Worm (Caenorhabditis elegans) whole organism, midembryonic: ENCODE results near the gene C44B7.5.

ENCODE experiments used
- T22C8.4 ChIP-seq: fragments of 200-800 bp; sonication (Bioruptor generic); IDR thresholded peaks from 2 replicates; pipeline ENCODE4 v1.3.6; 2022; ENCODE audit warnings: missing genetic modification characterization, missing compliant biosample characterization
- cog-1 ChIP-seq: sonication (generic microtip); optimal IDR thresholded peaks from 2 replicates; lab custom pipeline; 2016; ENCODE audit warnings: missing genetic modification characterization, missing compliant biosample characterization
- flt-1 ChIP-seq: fragments of 200-800 bp; sonication (Bioruptor generic); IDR thresholded peaks from 2 replicates; pipeline ENCODE4 v1.3.6; 2022; ENCODE audit warnings: missing genetic modification characterization, missing compliant biosample characterization
- klf-2 ChIP-seq: fragments of 200-800 bp; sonication (Bioruptor generic); conservative IDR thresholded peaks from 2 replicates; pipeline ENCODE4 v1.3.6; 2022; ENCODE audit warnings: missing genetic modification reagents, missing genetic modification characterization, missing compliant biosample characterization
- med-1 ChIP-seq: sonication (generic microtip); optimal IDR thresholded peaks from 2 replicates; lab custom pipeline; 2017; ENCODE audit warnings: missing genetic modification characterization, mild to moderate bottlenecking, missing compliant biosample characterization, antibody characterized with exemption, missing genetic modification reagents; ENCODE audit not compliant: insufficient read depth
- ref-1 ChIP-seq: fragments of 200-800 bp; sonication (Bioruptor generic); conservative IDR thresholded peaks from 2 replicates; pipeline ENCODE4 v1.3.6; 2022; ENCODE audit warnings: missing genetic modification reagents, missing genetic modification characterization, missing compliant biosample characterization
- tab-1 ChIP-seq: fragments of 200-800 bp; sonication (Bioruptor generic); IDR thresholded peaks from 2 replicates; pipeline ENCODE4 v1.3.6; 2022; ENCODE audit warnings: missing genetic modification characterization, missing compliant biosample characterization
- ztf-29 ChIP-seq: fragments of 200-800 bp; sonication (Bioruptor generic); IDR thresholded peaks from 2 replicates; pipeline ENCODE4 v1.3.6; 2022; ENCODE audit warnings: missing genetic modification reagents, missing genetic modification characterization, missing compliant biosample characterization

DNA sequence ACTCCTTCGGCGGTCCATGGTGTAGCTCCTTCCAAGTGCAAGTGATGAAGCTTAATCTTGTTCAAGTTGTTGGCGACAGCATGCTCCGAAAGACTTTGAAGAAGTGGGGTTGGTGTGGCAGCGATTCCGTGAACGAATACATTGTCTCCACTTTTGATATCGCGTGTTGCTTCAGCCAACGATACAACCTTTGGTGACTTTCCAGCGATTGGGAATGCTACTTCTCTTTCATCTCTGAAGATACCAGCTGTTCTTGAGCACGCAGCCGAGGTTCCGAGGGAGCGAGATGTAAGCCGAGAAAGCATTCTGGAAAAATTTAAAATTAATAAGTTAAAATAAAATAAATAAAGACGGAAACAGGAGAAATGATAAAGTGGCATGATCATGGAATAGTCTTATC lies 17.7 kb upstream of the C44B7.5 start, which contains the start of gene acer-1:
- TF ChIP-seq flt-1 (GFP tag; lab: Robert Waterston, UW) (no peak), T22C8.4 (GFP tag; lab: Robert Waterston, UW) (no peak), med-1 (GFP tag; lab: Kevin White, UChicago) (no peak), tab-1 (GFP tag; lab: Robert Waterston, UW) (no peak), cog-1 (tag; lab: Kevin White, UChicago) (no peak), ref-1 (no peak), klf-2 (no peak), ztf-29 (no peak)
